Fruit fly (Drosophila melanogaster): ENCODE results near the gene Cyp9f3.

Gene Cyp9f3

dm6 chr3R:12442601-12443533, 44.1 kb upstream of the Cyp9f3 start (continued):
- no peak for TF ChIP-seq Ssrp (tag; optimal IDR thresholded peaks at IDR 0.05)
- no peak for TF ChIP-seq CG10565 (GFP tag; optimal IDR thresholded peaks at IDR 0.05)
- no peak for TF ChIP-seq CG4360 (GFP tag; IDR thresholded peaks at IDR 0.05)
- no peak for TF ChIP-seq NFAT (GFP tag; IDR thresholded peaks at IDR 0.05)
- TF ChIP-seq CG30431 (GFP tag; optimal IDR thresholded peaks at IDR 0.05), result no peak
- TF ChIP-seq CG9876 (GFP tag; optimal IDR thresholded peaks at IDR 0.05), result no peak
- no peak for TF ChIP-seq CG10543 (GFP tag; optimal IDR thresholded peaks at IDR 0.05)
- TF ChIP-seq bcd (GFP tag; optimal IDR thresholded peaks at IDR 0.05), result peak; percentile 13
- peak; percentile 23; the same call in 1 of the 2 replicates for TF ChIP-seq al (GFP tag; IDR thresholded peaks at IDR 0.05)
- TF ChIP-seq lbe (GFP tag; optimal IDR thresholded peaks at IDR 0.05), result peak; percentile 67
- TF ChIP-seq emc (GFP tag; optimal IDR thresholded peaks at IDR 0.05), result no peak
- TF ChIP-seq hth (optimal IDR thresholded peaks at IDR 0.05), result no peak
- no peak for TF ChIP-seq cas (GFP tag; IDR thresholded peaks at IDR 0.05)
- no peak for TF ChIP-seq dm (GFP tag; optimal IDR thresholded peaks at IDR 0.05)
- no peak for TF ChIP-seq ken (GFP tag; IDR thresholded peaks at IDR 0.05)
- TF ChIP-seq tup (GFP tag; optimal IDR thresholded peaks at IDR 0.05), result no peak
- TF ChIP-seq Vsx1 (GFP tag; optimal IDR thresholded peaks at IDR 0.05), result no peak
- no peak for TF ChIP-seq MESR4 (GFP tag; optimal IDR thresholded peaks at IDR 0.05)
- no peak for TF ChIP-seq esg (GFP tag; conservative IDR thresholded peaks at IDR 0.05)
- TF ChIP-seq ttk (GFP tag; IDR thresholded peaks at IDR 0.05), result no peak
- no peak for TF ChIP-seq cato (GFP tag; optimal IDR thresholded peaks at IDR 0.05; ENCODE audit: borderline replicate concordance)
- TF ChIP-seq Ada2b (GFP tag; IDR thresholded peaks at IDR 0.05), result no peak
- TF ChIP-seq CG4424 (GFP tag; optimal IDR thresholded peaks at IDR 0.05), result no peak
- TF ChIP-seq sd (tag; optimal IDR thresholded peaks at IDR 0.05), result peak; percentile 22
- TF ChIP-seq ro (GFP tag; IDR thresholded peaks at IDR 0.05), result no peak
- no peak for TF ChIP-seq tna (GFP tag; IDR thresholded peaks at IDR 0.05; ENCODE audit: partially characterized antibody)
- no peak for TF ChIP-seq cad (GFP tag; optimal IDR thresholded peaks at IDR 0.05)
- TF ChIP-seq CG14667 (GFP tag; IDR thresholded peaks at IDR 0.05), result no peak
- peak; percentile 47 for TF ChIP-seq lab (GFP tag; optimal IDR thresholded peaks at IDR 0.05)
- no peak for TF ChIP-seq Gug (GFP tag; IDR thresholded peaks at IDR 0.05)
- no peak for TF ChIP-seq TFAM (GFP tag; optimal IDR thresholded peaks at IDR 0.05)
- no peak for TF ChIP-seq unc-4 (GFP tag; IDR thresholded peaks at IDR 0.05; ENCODE audit: partially characterized antibody)
- no peak for TF ChIP-seq CG6765 (GFP tag; optimal IDR thresholded peaks at IDR 0.05)
- TF ChIP-seq sna (GFP tag; IDR thresholded peaks at IDR 0.05; ENCODE audit: partially characterized antibody), result no peak
- no peak for TF ChIP-seq Stat92E (GFP tag; optimal IDR thresholded peaks at IDR 0.05)
- TF ChIP-seq CG8944 (GFP tag; optimal IDR thresholded peaks at IDR 0.05), result no peak
- no peak for TF ChIP-seq Adf1 (GFP tag; IDR thresholded peaks at IDR 0.05)
- no peak for TF ChIP-seq Hsf (GFP tag; optimal IDR thresholded peaks at IDR 0.05)
- no peak for TF ChIP-seq ash1 (GFP tag; optimal IDR thresholded peaks at IDR 0.05)
- no peak for TF ChIP-seq CG32772 (GFP tag; IDR thresholded peaks at IDR 0.05)
- 0 out of 2 replicates have a peak, but pooled peaks have one; percentile 24 for TF ChIP-seq stc (GFP tag; IDR thresholded peaks at IDR 0.05)
- no peak for TF ChIP-seq Asciz (GFP tag; optimal IDR thresholded peaks at IDR 0.05)
- TF ChIP-seq yki (optimal IDR thresholded peaks at IDR 0.05), result no peak
- TF ChIP-seq CG6689 (GFP tag; IDR thresholded peaks at IDR 0.05), result no peak
- no peak for TF ChIP-seq jigr1 (GFP tag; IDR thresholded peaks at IDR 0.05)
- peak; percentile 75 for TF ChIP-seq row (GFP tag; IDR thresholded peaks at IDR 0.05)
- TF ChIP-seq CG34224 (GFP tag; IDR thresholded peaks at IDR 0.05; ENCODE audit: partially characterized antibody), result 0 out of 3 replicates have a peak, but pooled peaks have one; percentile 8
- TF ChIP-seq CG2678 (tag; optimal IDR thresholded peaks at IDR 0.05), result peak; percentile 68
- peak; percentile 24 for TF ChIP-seq CG1832 (GFP tag; optimal IDR thresholded peaks at IDR 0.05)
- TF ChIP-seq CG15479 (GFP tag; optimal IDR thresholded peaks at IDR 0.05), result no peak

Measured in whole organism, embryonic.